Fruit fly (Drosophila melanogaster) whole organism, embryonic: ENCODE results near the gene mTor.

ENCODE experiments used
- Aef1 ChIP-seq: fragments of 200-800 bp; sonication (Bioruptor generic); IDR thresholded peaks from 3 replicates; pipeline ENCODE4 v1.3.6; 2022; ENCODE audit warnings: missing biosample characterization, missing genetic modification characterization
- B-H1 ChIP-seq: fragments of 200-800 bp; sonication (Bioruptor generic); IDR thresholded peaks from 3 replicates; pipeline ENCODE4 v1.3.6; 2022; ENCODE audit warnings: missing biosample characterization, missing genetic modification characterization
- BtbVII ChIP-seq: fragments of 200-800 bp; sonication (Bioruptor generic); optimal IDR thresholded peaks from 3 replicates; lab custom pipeline; 2017; ENCODE audit warnings: missing biosample characterization, mild to moderate bottlenecking, missing genetic modification characterization
- CG10543 ChIP-seq: fragments of 200-800 bp; sonication (Bioruptor generic); optimal IDR thresholded peaks from 3 replicates; lab custom pipeline; 2017; ENCODE audit warnings: missing biosample characterization, mild to moderate bottlenecking, missing genetic modification characterization, moderate library complexity
- CG12071 ChIP-seq: fragments of 200-800 bp; sonication (Bioruptor generic); optimal IDR thresholded peaks from 3 replicates; lab custom pipeline; 2018; ENCODE audit warnings: missing biosample characterization, mild to moderate bottlenecking, missing genetic modification characterization
- CG12391 ChIP-seq: fragments of 200-800 bp; sonication (Bioruptor generic); optimal IDR thresholded peaks from 3 replicates; lab custom pipeline; 2018; ENCODE audit warnings: missing biosample characterization, mild to moderate bottlenecking, missing genetic modification characterization, moderate library complexity
- CG12942 ChIP-seq: fragments of 200-800 bp; sonication (Bioruptor generic); optimal IDR thresholded peaks from 3 replicates; lab custom pipeline; 2016; ENCODE audit warnings: missing biosample characterization, missing genetic modification characterization
- CG14965 ChIP-seq: fragments of 200-800 bp; sonication (Bioruptor generic); optimal IDR thresholded peaks from 2 replicates; lab custom pipeline; 2016; ENCODE audit warnings: missing biosample characterization, missing genetic modification characterization, borderline replicate concordance
- CG2199 ChIP-seq: fragments of 200-800 bp; sonication (Bioruptor generic); IDR thresholded peaks from 3 replicates; pipeline ENCODE4 v1.3.6; 2022; ENCODE audit warnings: missing biosample characterization, missing genetic modification characterization
- CG2712 ChIP-seq: fragments of 200-800 bp; optimal IDR thresholded peaks from 3 replicates; lab custom pipeline; 2019; ENCODE audit warnings: missing biosample characterization, mild to moderate bottlenecking, missing genetic modification characterization, moderate library complexity
- CG34376 ChIP-seq: fragments of 200-800 bp; sonication (Bioruptor generic); optimal IDR thresholded peaks from 2 replicates; lab custom pipeline; 2018; ENCODE audit warnings: missing biosample characterization, mild to moderate bottlenecking, missing genetic modification characterization
- CG7357 ChIP-seq: fragments of 200-800 bp; sonication (Bioruptor generic); IDR thresholded peaks from 3 replicates; pipeline ENCODE4 v1.3.6; 2022; ENCODE audit warnings: missing biosample characterization, missing genetic modification characterization
- CG7372 ChIP-seq: fragments of 200-800 bp; sonication (Bioruptor generic); IDR thresholded peaks from 2 replicates; pipeline ENCODE4 v1.3.6; 2022; ENCODE audit warnings: missing biosample characterization, missing genetic modification characterization
- CG7556 ChIP-seq: fragments of 200-800 bp; sonication (Bioruptor generic); optimal IDR thresholded peaks from 2 replicates; lab custom pipeline; 2017; ENCODE audit warnings: missing biosample characterization, mild to moderate bottlenecking, missing genetic modification characterization
- CHES-1-like ChIP-seq: fragments of 200-800 bp; sonication (Bioruptor generic); optimal IDR thresholded peaks from 2 replicates; lab custom pipeline; 2016; ENCODE audit warnings: missing biosample characterization, missing genetic modification characterization
- Dll ChIP-seq: fragments of 200-800 bp; sonication (Bioruptor generic); IDR thresholded peaks from 4 replicates; pipeline ENCODE4 v1.3.6; 2022; ENCODE audit warnings: missing biosample characterization, missing genetic modification characterization; ENCODE audit not compliant: partially characterized antibody
- Doc3 ChIP-seq: fragments of 200-800 bp; sonication (Bioruptor generic); IDR thresholded peaks from 3 replicates; pipeline ENCODE4 v1.3.6; 2022; ENCODE audit warnings: missing biosample characterization, missing genetic modification characterization; ENCODE audit not compliant: partially characterized antibody
- E2f1 ChIP-seq: fragments of 200-800 bp; sonication (Bioruptor generic); IDR thresholded peaks from 2 replicates; pipeline ENCODE4 v1.3.6; 2022; ENCODE audit warnings: missing biosample characterization, missing genetic modification characterization
- E2f2 ChIP-seq: fragments of 200-800 bp; sonication (Bioruptor generic); IDR thresholded peaks from 2 replicates; pipeline ENCODE4 v1.3.6; 2022; ENCODE audit warnings: missing biosample characterization, missing genetic modification characterization
- Ets97D ChIP-seq: fragments of 200-800 bp; sonication (Bioruptor generic); optimal IDR thresholded peaks from 3 replicates; lab custom pipeline; 2016; ENCODE audit warnings: missing biosample characterization, missing genetic modification characterization
- Hey ChIP-seq: fragments of 200-800 bp; sonication (Bioruptor generic); optimal IDR thresholded peaks from 3 replicates; lab custom pipeline; 2018; ENCODE audit warnings: missing biosample characterization, mild to moderate bottlenecking, missing genetic modification characterization
- Jarid2 ChIP-seq: fragments of 200-800 bp; sonication (Bioruptor generic); optimal IDR thresholded peaks from 3 replicates; lab custom pipeline; 2017; ENCODE audit warnings: mild to moderate bottlenecking, missing biosample characterization, missing genetic modification reagents, missing genetic modification characterization
- Lpt ChIP-seq: fragments of >200 bp; optimal IDR thresholded peaks from 2 replicates; lab custom pipeline; 2018; ENCODE audit warnings: missing biosample characterization, missing genetic modification characterization
- MBD-R2 ChIP-seq: fragments of 200-800 bp; sonication (Bioruptor generic); IDR thresholded peaks from 2 replicates; pipeline ENCODE4 v1.3.6; 2022; ENCODE audit warnings: missing biosample characterization, missing genetic modification characterization
- Med ChIP-seq: fragments of 200-800 bp; sonication (Bioruptor generic); peaks from one replicate; lab custom pipeline; 2016; ENCODE audit warnings: missing biosample characterization, missing genetic modification characterization, mild to moderate bottlenecking, inconsistent platforms, moderate library complexity
- NFAT ChIP-seq: fragments of 200-800 bp; sonication (Bioruptor generic); IDR thresholded peaks from 2 replicates; pipeline ENCODE4 v1.3.6; 2022; ENCODE audit warnings: missing biosample characterization, missing genetic modification characterization
- NK7.1 ChIP-seq: fragments of 200-800 bp; sonication (Bioruptor generic); optimal IDR thresholded peaks from 3 replicates; lab custom pipeline; 2016; ENCODE audit warnings: missing biosample characterization, missing genetic modification characterization
- NfI ChIP-seq: fragments of 200-800 bp; sonication (Bioruptor generic); optimal IDR thresholded peaks from 3 replicates; lab custom pipeline; 2018; ENCODE audit warnings: missing biosample characterization, mild to moderate bottlenecking, missing genetic modification characterization, moderate library complexity
- Oaz ChIP-seq: fragments of 200-800 bp; sonication (Bioruptor generic); IDR thresholded peaks from 2 replicates; pipeline ENCODE4 v1.3.6; 2022; ENCODE audit warnings: missing biosample characterization, missing genetic modification characterization
- Opbp ChIP-seq: fragments of 200-800 bp; sonication (Bioruptor generic); IDR thresholded peaks from 3 replicates; pipeline ENCODE4 v1.3.6; 2022; ENCODE audit warnings: missing biosample characterization, missing genetic modification characterization; ENCODE audit not compliant: partially characterized antibody
- Rx ChIP-seq: fragments of 200-800 bp; sonication (Bioruptor generic); IDR thresholded peaks from 2 replicates; pipeline ENCODE4 v1.3.6; 2022; ENCODE audit warnings: missing biosample characterization, missing genetic modification characterization
- Six4 ChIP-seq: fragments of 200-800 bp; sonication (Bioruptor generic); optimal IDR thresholded peaks from 2 replicates; lab custom pipeline; 2016; ENCODE audit warnings: missing biosample characterization, missing genetic modification characterization
- Sry-δ ChIP-seq: fragments of 200-800 bp; sonication (Bioruptor generic); optimal IDR thresholded peaks from 2 replicates; lab custom pipeline; 2016; ENCODE audit warnings: missing biosample characterization, missing genetic modification characterization
- ac ChIP-seq: fragments of 200-800 bp; sonication (Bioruptor generic); optimal IDR thresholded peaks from 3 replicates; lab custom pipeline; 2017; ENCODE audit warnings: missing biosample characterization, mild to moderate bottlenecking, missing genetic modification characterization
- crp ChIP-seq, 2 experiments: fragments of 200-800 bp; sonication (Bioruptor generic); optimal IDR thresholded peaks; 2 replicates in 1 of 2; 3 replicates in 1 of 2; lab custom pipeline; 2017; ENCODE audit warnings: missing biosample characterization in 2 of 2, missing genetic modification characterization in 2 of 2, mild to moderate bottlenecking in 1 of 2, moderate library complexity in 1 of 2
- cwo ChIP-seq: fragments of 200-800 bp; sonication (Bioruptor generic); optimal IDR thresholded peaks from 3 replicates; lab custom pipeline; 2017; ENCODE audit warnings: missing biosample characterization, missing genetic modification characterization, mild to moderate bottlenecking, moderate library complexity, missing genetic modification reagents
- disco-r ChIP-seq: fragments of 200-800 bp; sonication (Bioruptor generic); optimal IDR thresholded peaks from 2 replicates; lab custom pipeline; 2016; ENCODE audit warnings: missing biosample characterization, missing genetic modification characterization
- dmrt99B ChIP-seq: fragments of 200-800 bp; sonication (Bioruptor generic); optimal IDR thresholded peaks from 2 replicates; lab custom pipeline; 2018; ENCODE audit warnings: missing biosample characterization, mild to moderate bottlenecking, missing genetic modification characterization, moderate library complexity
- exex ChIP-seq: fragments of 200-800 bp; sonication (Bioruptor generic); optimal IDR thresholded peaks from 4 replicates; lab custom pipeline; 2018; ENCODE audit warnings: missing biosample characterization, mild to moderate bottlenecking, missing genetic modification characterization, moderate library complexity
- kni ChIP-seq: fragments of 200-800 bp; sonication (Bioruptor generic); optimal IDR thresholded peaks from 3 replicates; lab custom pipeline; 2017; ENCODE audit warnings: mild to moderate bottlenecking, missing biosample characterization, missing genetic modification reagents, missing genetic modification characterization
- nerfin-2 ChIP-seq: fragments of 200-800 bp; sonication (Bioruptor generic); IDR thresholded peaks from 2 replicates; pipeline ENCODE4 v1.3.6; 2022; ENCODE audit warnings: missing biosample characterization, missing genetic modification characterization; ENCODE audit not compliant: partially characterized antibody
- odd ChIP-seq: fragments of 200-800 bp; sonication (Bioruptor generic); optimal IDR thresholded peaks from 2 replicates; lab custom pipeline; 2017; ENCODE audit warnings: missing biosample characterization, mild to moderate bottlenecking, missing genetic modification characterization
- phol ChIP-seq: fragments of 200-800 bp; sonication (Bioruptor generic); optimal IDR thresholded peaks from 3 replicates; lab custom pipeline; 2018; ENCODE audit warnings: missing biosample characterization, mild to moderate bottlenecking, missing genetic modification characterization, moderate library complexity
- pzg ChIP-seq: fragments of 200-800 bp; sonication (Bioruptor generic); optimal IDR thresholded peaks from 3 replicates; lab custom pipeline; 2018; ENCODE audit warnings: missing biosample characterization, mild to moderate bottlenecking, missing genetic modification characterization, moderate library complexity
- sisA ChIP-seq: fragments of 200-800 bp; sonication (Bioruptor generic); IDR thresholded peaks from 2 replicates; pipeline ENCODE4 v1.3.6; 2022; ENCODE audit warnings: missing biosample characterization, missing genetic modification characterization
- tin ChIP-seq: fragments of 200-800 bp; sonication (Bioruptor generic); optimal IDR thresholded peaks from 3 replicates; lab custom pipeline; 2016; ENCODE audit warnings: missing biosample characterization, missing genetic modification characterization
- zen2 ChIP-seq: fragments of 200-800 bp; sonication (Bioruptor generic); IDR thresholded peaks from 3 replicates; pipeline ENCODE4 v1.3.6; 2022; ENCODE audit warnings: missing biosample characterization, missing genetic modification characterization; ENCODE audit not compliant: partially characterized antibody
- zfh1 ChIP-seq: fragments of 200-800 bp; sonication (Bioruptor generic); IDR thresholded peaks from 3 replicates; pipeline ENCODE4 v1.3.6; 2022; ENCODE audit warnings: missing biosample characterization, missing genetic modification characterization
- zfh2 ChIP-seq: fragments of 200-800 bp; sonication (Bioruptor generic); optimal IDR thresholded peaks from 2 replicates; lab custom pipeline; 2016; ENCODE audit warnings: missing biosample characterization, missing genetic modification characterization

Gene mTor

dm6 chr2L:12974562-12975366 lies 29.5 kb upstream of the mTor start (continued):
- TF ChIP-seq sisA (GFP tag; lab: Robert Waterston, UW) (no peak), nerfin-2 (GFP tag; lab: Robert Waterston, UW) (peak; percentile 22; the same call in 1 of the 2 replicates), CG2712 (tag; lab: Kevin White, UChicago) (no peak), pzg (GFP tag; lab: Kevin White, UChicago) (no peak), dmrt99B (tag; lab: Kevin White, UChicago) (no peak), CG12391 (tag; lab: Kevin White, UChicago) (no peak), CG7556 (GFP tag; lab: Kevin White, UChicago) (no peak), Opbp (GFP tag; lab: Robert Waterston, UW) (0 out of 3 replicates have a peak, but pooled peaks have one; percentile 25), ac (GFP tag; lab: Kevin White, UChicago) (no peak), Med (GFP tag; lab: Kevin White, UChicago) (peak; percentile 68), Aef1 (no peak), kni (GFP tag; lab: Kevin White, UChicago) (no peak), NK7.1 (no peak), Hey (tag; lab: Kevin White, UChicago) (no peak), cwo (peak; percentile 48), CG12942 (no peak), disco-r (GFP tag; lab: Kevin White, UChicago) (no peak), CG7372 (no peak), zfh2 (GFP tag; lab: Kevin White, UChicago) (no peak), E2f1 (GFP tag; lab: Robert Waterston, UW) (no peak), exex (tag; lab: Kevin White, UChicago) (peak; percentile 61), E2f2 (GFP tag; lab: Robert Waterston, UW) (peak; percentile 21; the same call in 1 of the 2 replicates), BtbVII (no peak), odd (GFP tag; lab: Kevin White, UChicago) (no peak), phol (tag; lab: Kevin White, UChicago) (peak; percentile 39), zfh1 (GFP tag; lab: Robert Waterston, UW) (no peak), Oaz (GFP tag; lab: Robert Waterston, UW) (no peak), CG2199 (GFP tag; lab: Robert Waterston, UW) (0 out of 3 replicates have a peak, but pooled peaks have one; percentile 4), CHES-1-like (GFP tag; lab: Kevin White, UChicago) (no peak), B-H1 (GFP tag; lab: Robert Waterston, UW) (no peak), Six4 (GFP tag; lab: Kevin White, UChicago) (no peak), zen2 (GFP tag; lab: Robert Waterston, UW) (no peak), NfI (GFP tag; lab: Kevin White, UChicago) (no peak), Lpt (GFP tag; lab: Kevin White, UChicago) (no peak), tin (no peak), Doc3 (GFP tag; lab: Robert Waterston, UW) (no peak), Rx (GFP tag; lab: Robert Waterston, UW) (no peak), crp (GFP tag; optimal IDR thresholded peaks at IDR 0.05; lab: Kevin White, UChicago) (peak in 1 of 2 experiments; percentile 34), CG14965 (GFP tag; lab: Kevin White, UChicago) (no peak), Jarid2 (no peak), MBD-R2 (GFP tag; lab: Robert Waterston, UW) (no peak), Ets97D (no peak), CG10543 (GFP tag; lab: Kevin White, UChicago) (no peak), CG34376 (GFP tag; lab: Kevin White, UChicago) (no peak), NFAT (GFP tag; lab: Robert Waterston, UW) (peak; percentile 44; the same call in 1 of the 2 replicates), Dll (no peak), Sry-δ (GFP tag; lab: Kevin White, UChicago) (no peak), CG7357 (GFP tag; lab: Robert Waterston, UW) (no peak), CG12071 (GFP tag; lab: Kevin White, UChicago) (no peak)
- TF ChIP-seq, all 482 proteins: peak for 25
